Worm (Caenorhabditis elegans) whole organism, early embryonic: ENCODE measurements around the gene K09C4.7.

Experiments used
- B0310.2 ChIP-seq: sonication (generic microtip); optimal IDR thresholded peaks from 2 replicates; lab custom pipeline; 2016; ENCODE audit warnings: mild to moderate bottlenecking, missing genetic modification characterization, missing compliant biosample characterization
- F13C5.2 ChIP-seq: sonication (generic microtip); optimal IDR thresholded peaks from 2 replicates; lab custom pipeline; 2017; ENCODE audit warnings: mild to moderate bottlenecking, missing genetic modification characterization, inconsistent platforms, missing compliant biosample characterization
- aly-1 ChIP-seq: sonication (generic microtip); optimal IDR thresholded peaks from 2 replicates; lab custom pipeline; 2016; ENCODE audit warnings: missing genetic modification characterization, missing compliant biosample characterization
- ama-1 ChIP-seq: fragments of 150-350 bp; optimal IDR thresholded peaks from 2 replicates; lab custom pipeline; 2014
- ceh-36 ChIP-seq: sonication (generic microtip); optimal IDR thresholded peaks from 2 replicates; lab custom pipeline; 2016; ENCODE audit warnings: missing genetic modification characterization, inconsistent platforms, missing compliant biosample characterization
- ets-7 ChIP-seq: sonication (generic microtip); optimal IDR thresholded peaks from 2 replicates; lab custom pipeline; 2016; ENCODE audit warnings: missing genotype, missing genetic modification characterization, missing compliant biosample characterization
- flt-1 ChIP-seq: fragments of 200-800 bp; sonication (Bioruptor generic); IDR thresholded peaks from 2 replicates; pipeline ENCODE4 v1.3.6; 2022; ENCODE audit warnings: missing genetic modification characterization, missing compliant biosample characterization
- hmbx-1 ChIP-seq: sonication (generic microtip); optimal IDR thresholded peaks from 2 replicates; lab custom pipeline; 2016; ENCODE audit warnings: mild to moderate bottlenecking, missing genetic modification characterization, missing compliant biosample characterization
- hnd-1 ChIP-seq: sonication (generic microtip); optimal IDR thresholded peaks from 2 replicates; lab custom pipeline; 2016; ENCODE audit warnings: missing genetic modification characterization, missing compliant biosample characterization
- pes-1 ChIP-seq: fragments of 200-800 bp; sonication (Bioruptor generic); IDR thresholded peaks from 2 replicates; pipeline ENCODE4 v1.3.6; 2022; ENCODE audit warnings: missing genetic modification reagents, missing genetic modification characterization, missing compliant biosample characterization
- scrt-1 ChIP-seq: fragments of 200-800 bp; sonication (Bioruptor generic); IDR thresholded peaks from 2 replicates; pipeline ENCODE4 v1.3.6; 2022; ENCODE audit warnings: missing genetic modification characterization, missing compliant biosample characterization
- tbx-11 ChIP-seq: fragments of 200-800 bp; sonication (Bioruptor generic); IDR thresholded peaks from 2 replicates; pipeline ENCODE4 v1.3.6; 2022; ENCODE audit warnings: missing genetic modification characterization, missing compliant biosample characterization
- tbx-37 ChIP-seq: fragments of 200-800 bp; sonication (Bioruptor generic); conservative IDR thresholded peaks from 2 replicates; pipeline ENCODE4 v1.3.6; 2022; ENCODE audit warnings: missing genetic modification reagents, missing genetic modification characterization, missing compliant biosample characterization
- tra-4 ChIP-seq: sonication (generic microtip); optimal IDR thresholded peaks from 2 replicates; lab custom pipeline; 2017; ENCODE audit warnings: missing genetic modification characterization, missing compliant biosample characterization

DNA sequence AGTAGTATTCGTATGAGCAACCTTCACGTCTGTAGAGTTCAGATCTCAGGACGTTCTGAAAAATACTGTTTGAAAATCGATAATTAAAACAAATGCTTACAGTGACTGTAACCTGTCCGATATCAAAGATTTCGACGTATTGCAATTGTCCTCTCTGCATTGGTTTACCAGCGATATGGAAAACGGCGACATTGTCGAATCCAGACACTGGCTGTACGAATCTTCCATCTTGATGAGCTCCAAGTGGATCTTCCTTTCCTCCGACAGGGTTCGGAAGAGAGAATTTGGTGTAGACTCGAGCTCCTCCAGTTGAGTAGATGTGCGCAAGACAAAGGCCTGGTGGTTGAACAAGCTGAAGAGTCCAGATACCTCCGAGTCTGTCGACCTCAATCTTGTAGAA is 44.0 kb upstream of the K09C4.7 start:
- TF ChIP-seq scrt-1, result no peak
- no peak for TF ChIP-seq tra-4 (tag; lab: Kevin White, UChicago)
- TF ChIP-seq ama-1 (lab: Kevin White, UChicago), result no peak
- TF ChIP-seq tbx-37 (GFP tag; lab: Robert Waterston, UW), result no peak
- TF ChIP-seq hnd-1, result no peak
- no peak for TF ChIP-seq B0310.2 (tag; lab: Kevin White, UChicago)
- no peak for TF ChIP-seq flt-1 (GFP tag; lab: Robert Waterston, UW)
- no peak for TF ChIP-seq tbx-11 (GFP tag; lab: Robert Waterston, UW)
- no peak for TF ChIP-seq hmbx-1
- no peak for TF ChIP-seq F13C5.2 (tag; lab: Kevin White, UChicago)
- no peak for TF ChIP-seq aly-1 (tag; lab: Kevin White, UChicago)
- TF ChIP-seq ceh-36, result no peak
- no peak for TF ChIP-seq ets-7 (tag; lab: Kevin White, UChicago)
- TF ChIP-seq pes-1 (GFP tag; lab: Robert Waterston, UW), result no peak
